Worm (Caenorhabditis elegans) whole organism, L2 larva: ENCODE measurements around the gene ZK121.2.

ENCODE experiments used
- egl-27 ChIP-seq: sonication (generic microtip); optimal IDR thresholded peaks from 3 replicates; lab custom pipeline; 2017; ENCODE audit warnings: missing biosample characterization, missing genetic modification reagents, missing genetic modification characterization
- fos-1 ChIP-seq: fragments of 150-350 bp; optimal IDR thresholded peaks from 2 replicates; lab custom pipeline; 2014; ENCODE audit warnings: missing biosample characterization, missing genetic modification characterization
- lin-39 ChIP-seq: fragments of 150-350 bp; optimal IDR thresholded peaks from 2 replicates; lab custom pipeline; 2014; ENCODE audit warnings: missing biosample characterization, missing genetic modification reagents, missing genetic modification characterization
- nhr-11 ChIP-seq: fragments of 150-350 bp; optimal IDR thresholded peaks from 2 replicates; lab custom pipeline; 2014; ENCODE audit warnings: missing biosample characterization, missing genetic modification characterization
- zag-1 ChIP-seq: fragments of 150-350 bp; optimal IDR thresholded peaks from 2 replicates; lab custom pipeline; 2014; ENCODE audit warnings: missing biosample characterization, missing genetic modification characterization
- ztf-11 ChIP-seq: sonication (generic microtip); optimal IDR thresholded peaks from 2 replicates; lab custom pipeline; 2017; ENCODE audit warnings: missing biosample characterization, missing genetic modification characterization

DNA sequence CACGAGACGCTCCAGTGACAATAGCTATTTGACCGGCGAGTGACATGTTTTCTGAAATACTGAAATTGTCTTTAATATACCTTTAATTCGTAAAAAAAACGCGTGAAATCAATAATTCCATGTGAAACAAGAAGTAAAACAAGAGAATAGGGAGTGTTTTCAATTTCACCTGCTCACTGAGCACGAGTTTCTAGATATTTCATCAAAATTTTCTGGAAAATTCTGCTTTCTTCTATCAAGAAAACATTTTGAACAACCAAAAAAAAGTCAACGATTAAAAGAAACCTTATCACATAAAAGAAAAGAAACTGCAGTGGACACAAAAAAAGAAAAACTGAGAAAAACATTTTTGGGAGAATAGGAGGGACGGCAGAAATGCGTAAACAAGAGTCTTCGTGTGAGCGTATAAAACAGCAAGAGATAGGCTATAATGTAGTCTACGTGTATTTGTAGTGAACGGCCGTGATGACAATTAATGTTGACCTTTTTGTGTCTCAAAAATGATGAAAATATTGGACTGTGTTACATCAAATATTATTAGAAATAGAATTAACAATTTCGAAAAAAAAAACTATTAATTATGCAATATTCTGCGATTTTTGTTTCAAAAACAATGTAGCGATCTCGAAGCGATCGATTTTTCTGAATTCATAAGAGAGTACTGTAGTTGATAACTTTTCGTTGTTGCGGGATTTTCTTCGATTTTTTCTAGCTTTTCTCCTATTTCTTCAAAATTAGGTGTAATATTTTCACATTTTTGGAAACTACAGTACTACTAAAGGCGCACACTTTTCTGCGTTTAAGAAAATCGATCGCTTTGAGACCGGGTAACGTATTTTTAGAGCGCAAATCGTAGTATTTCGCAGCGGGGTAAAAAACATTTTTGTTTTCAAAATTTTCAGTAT, 26.8 kb downstream of the ZK121.2 start, which contains the start of gene dhs-9:
- TF ChIP-seq lin-39: no peak
- TF ChIP-seq zag-1 (tag; lab: Kevin White, UChicago): no peak
- no peak for TF ChIP-seq ztf-11 (tag; lab: Kevin White, UChicago)
- TF ChIP-seq nhr-11 (tag; lab: Kevin White, UChicago): no peak
- TF ChIP-seq fos-1 (tag; lab: Kevin White, UChicago): peak; percentile 8
- no peak for TF ChIP-seq egl-27 (tag; lab: Kevin White, UChicago)
